Worm (Caenorhabditis elegans): Measurements from ENCODE around the gene F17E9.3.

F17E9.3 gene

DNA sequence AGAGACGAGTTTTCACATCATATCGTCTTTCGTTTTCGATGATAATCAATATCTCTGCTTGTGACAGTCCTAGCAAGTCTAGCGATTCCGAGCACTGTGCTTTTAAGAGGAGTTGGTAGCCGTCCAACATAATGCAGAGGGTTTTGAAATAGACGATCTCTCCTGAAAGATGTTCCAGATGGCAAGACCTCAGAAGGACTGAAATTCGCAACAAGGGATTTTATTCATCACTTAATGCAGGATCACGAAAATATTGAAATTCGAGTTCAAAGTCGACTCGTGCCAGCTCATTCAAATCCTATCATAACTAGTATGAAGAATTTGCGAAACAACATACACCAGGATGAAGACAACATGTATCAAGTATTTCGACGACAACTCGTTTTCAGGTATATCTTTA, 22.8 kb downstream of the F17E9.3 start, which contains the start of gene D2096.7 (continued):
- TF ChIP-seq hlh-12 (tag; optimal IDR thresholded peaks at IDR 0.05): no peak
- peak; percentile 72 for TF ChIP-seq F57C9.4 (tag; optimal IDR thresholded peaks at IDR 0.05)
- TF ChIP-seq ztf-22 (GFP tag; optimal IDR thresholded peaks at IDR 0.05): peak; percentile 10
- TF ChIP-seq let-607 (tag; optimal IDR thresholded peaks at IDR 0.05): peak in 1 of 2 experiments; percentile 47
- no peak for TF ChIP-seq snpc-4 (GFP tag; optimal IDR thresholded peaks at IDR 0.05)
- TF ChIP-seq snpc-4 (tag; optimal IDR thresholded peaks at IDR 0.05): peak in 2 of 4 experiments; percentile 67 to 72
- TF ChIP-seq Y53F4B.3 (GFP tag; IDR thresholded peaks at IDR 0.05): no peak
- TF ChIP-seq cebp-1 (GFP tag; IDR thresholded peaks at IDR 0.05): 0 out of 2 replicates have a peak, but pooled peaks have one; percentile 19
- peak; percentile 76 for TF ChIP-seq cebp-1 (tag; optimal IDR thresholded peaks at IDR 0.05)
- TF ChIP-seq F37B4.10 (GFP tag; IDR thresholded peaks at IDR 0.05): 0 out of 2 replicates have a peak, but pooled peaks have one; percentile 88
- peak; percentile 92 for TF ChIP-seq ekl-4 (GFP tag; IDR thresholded peaks at IDR 0.05)
- TF ChIP-seq lin-35 (GFP tag; optimal IDR thresholded peaks at IDR 0.05): peak in 1 of 3 experiments; percentile 67
- no peak for TF ChIP-seq ccch-3 (GFP tag; optimal IDR thresholded peaks at IDR 0.05)
- TF ChIP-seq fkh-3 (tag; optimal IDR thresholded peaks at IDR 0.05): peak; percentile 77
- no peak for TF ChIP-seq lsy-27 (tag; optimal IDR thresholded peaks at IDR 0.05; ENCODE audit: borderline replicate concordance, insufficient read depth)
- peak; percentile 68; the same call in 1 of the 2 replicates for TF ChIP-seq hlh-26 (GFP tag; conservative IDR thresholded peaks at IDR 0.05)
- no peak for TF ChIP-seq mel-28 (tag; optimal IDR thresholded peaks at IDR 0.05; ENCODE audit: borderline replicate concordance)
- TF ChIP-seq ztf-25 (GFP tag; IDR thresholded peaks at IDR 0.05): peak; percentile 79; the same call in 1 of the 2 replicates
- no peak for TF ChIP-seq T07F8.4 (tag; optimal IDR thresholded peaks at IDR 0.05)
- peak; percentile 91 for TF ChIP-seq hsf-1 (GFP tag; IDR thresholded peaks at IDR 0.05)
- peak; percentile 66 for TF ChIP-seq F39B2.1 (GFP tag; IDR thresholded peaks at IDR 0.05)
- TF ChIP-seq die-1 (tag; optimal IDR thresholded peaks at IDR 0.05): peak; percentile 78
- no peak for TF ChIP-seq rec-8 (tag; optimal IDR thresholded peaks at IDR 0.05)
- TF ChIP-seq madf-6 (GFP tag; IDR thresholded peaks at IDR 0.05): peak; percentile 86
- no peak for TF ChIP-seq nfya-1 (tag; optimal IDR thresholded peaks at IDR 0.05; ENCODE audit: borderline replicate concordance, insufficient read depth)
- TF ChIP-seq Y95B8A.8 (GFP tag; IDR thresholded peaks at IDR 0.05): peak; percentile 64; the same call in 1 of the 2 replicates
- peak; percentile 2 for TF ChIP-seq snpc-3.4 (tag; optimal IDR thresholded peaks at IDR 0.05)
- TF ChIP-seq snpc-1.1 (tag; optimal IDR thresholded peaks at IDR 0.05; ENCODE audit: insufficient read depth): peak; percentile 48
- peak; percentile 60 for TF ChIP-seq rcor-1 (GFP tag; IDR thresholded peaks at IDR 0.05)
- TF ChIP-seq Y56A3A.18 (GFP tag; IDR thresholded peaks at IDR 0.05): peak; percentile 95
- TF ChIP-seq mes-4 (tag; optimal IDR thresholded peaks at IDR 0.05): peak; percentile 29
- TF ChIP-seq nfya-2 (GFP tag; IDR thresholded peaks at IDR 0.05): peak; percentile 93
- no peak for TF ChIP-seq ztf-3 (GFP tag; optimal IDR thresholded peaks at IDR 0.05)
- TF ChIP-seq nhr-80 (tag; optimal IDR thresholded peaks at IDR 0.05): no peak
- peak; percentile 91 for TF ChIP-seq madf-3 (GFP tag; IDR thresholded peaks at IDR 0.05)
- TF ChIP-seq snpc-1.3 (tag; optimal IDR thresholded peaks at IDR 0.05; ENCODE audit: insufficient read depth): peak; percentile 89
- TF ChIP-seq ceh-91 (GFP tag; IDR thresholded peaks at IDR 0.05): no peak
- TF ChIP-seq ama-1 (optimal IDR thresholded peaks at IDR 0.05): peak; percentile 74
- TF ChIP-seq ama-1 (GFP tag; optimal IDR thresholded peaks at IDR 0.05): peak; percentile 76 to 95
- TF ChIP-seq ztf-28 (GFP tag; IDR thresholded peaks at IDR 0.05): no peak
- TF ChIP-seq ceh-100 (GFP tag; IDR thresholded peaks at IDR 0.05): peak; percentile 74
